Worm (Caenorhabditis elegans) whole organism, L2 larva: ENCODE data around the gene mrpl-44.

Source experiments
- ama-1 ChIP-seq: fragments of 150-350 bp; optimal IDR thresholded peaks from 2 replicates; lab custom pipeline; 2018; ENCODE audit warnings: inconsistent platforms
- fos-1 ChIP-seq: fragments of 150-350 bp; optimal IDR thresholded peaks from 2 replicates; lab custom pipeline; 2014; ENCODE audit warnings: missing biosample characterization, missing genetic modification characterization
- peb-1 ChIP-seq: fragments of 150-350 bp; optimal IDR thresholded peaks from 2 replicates; lab custom pipeline; 2014; ENCODE audit warnings: missing biosample characterization, missing genetic modification characterization
- unc-55 ChIP-seq: fragments of 150-350 bp; sonication (generic microtip); optimal IDR thresholded peaks from 3 replicates; lab custom pipeline; 2014; ENCODE audit warnings: missing biosample characterization, missing genetic modification reagents, missing genetic modification characterization
- ztf-11 ChIP-seq: sonication (generic microtip); optimal IDR thresholded peaks from 2 replicates; lab custom pipeline; 2017; ENCODE audit warnings: missing biosample characterization, missing genetic modification characterization

DNA sequence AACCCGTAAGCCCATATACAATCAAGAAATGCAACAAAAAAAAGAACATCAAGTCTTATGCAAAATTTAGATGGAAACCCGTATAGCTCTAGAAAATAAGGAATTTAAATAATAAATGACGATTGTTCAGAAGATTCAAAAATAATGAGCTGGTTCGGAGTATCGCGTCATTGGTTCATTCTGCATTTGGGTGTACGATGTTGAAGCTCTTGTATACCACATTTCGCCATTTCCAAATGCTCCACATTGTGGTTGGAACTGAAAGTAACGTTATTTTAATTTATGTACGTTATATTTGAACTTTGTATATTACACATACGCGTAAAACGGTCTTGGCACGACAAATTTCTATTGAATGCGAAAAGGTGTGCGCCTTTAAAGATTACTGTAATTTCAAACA is 28.9 kb downstream of the mrpl-44 start:
- no peak for TF ChIP-seq ztf-11 (tag; lab: Kevin White, UChicago)
- no peak for TF ChIP-seq unc-55
- no peak for TF ChIP-seq peb-1 (tag; lab: Kevin White, UChicago)
- TF ChIP-seq ama-1 (lab: Kevin White, UChicago), result no peak
- no peak for TF ChIP-seq fos-1 (tag; lab: Kevin White, UChicago)
